Worm (Caenorhabditis elegans) whole organism, mixed stage, embryonic: ENCODE measurements around the gene uaf-2.

Experiments
- bed-3 ChIP-seq: fragments of 200-800 bp; sonication (Bioruptor generic); optimal IDR thresholded peaks from 3 replicates; lab custom pipeline; 2018; ENCODE audit warnings: mild to moderate bottlenecking, missing genetic modification characterization, moderate library complexity, missing compliant biosample characterization
- ceh-43 ChIP-seq: fragments of 200-800 bp; sonication (Bioruptor generic); optimal IDR thresholded peaks from 2 replicates; lab custom pipeline; 2018; ENCODE audit warnings: mild to moderate bottlenecking, missing genetic modification characterization, moderate library complexity, missing compliant biosample characterization
- elt-1 ChIP-seq: sonication (generic microtip); optimal IDR thresholded peaks from 2 replicates; lab custom pipeline; 2017; ENCODE audit warnings: missing genetic modification characterization, mild to moderate bottlenecking, missing compliant biosample characterization, antibody characterized with exemption, moderate library complexity, borderline replicate concordance; ENCODE audit not compliant: insufficient read depth
- lin-13 ChIP-seq: fragments of 150-350 bp; optimal IDR thresholded peaks from 2 replicates; lab custom pipeline; 2014; ENCODE audit warnings: missing biosample characterization, missing genetic modification characterization
- lsy-2 ChIP-seq: fragments of 150-350 bp; optimal IDR thresholded peaks from 2 replicates; lab custom pipeline; 2014; ENCODE audit warnings: missing biosample characterization, missing genetic modification characterization
- nhr-12 ChIP-seq: fragments of 150-350 bp; optimal IDR thresholded peaks from 2 replicates; lab custom pipeline; 2014; ENCODE audit warnings: missing biosample characterization, missing genetic modification characterization
- nhr-76 ChIP-seq: sonication (generic microtip); optimal IDR thresholded peaks from 2 replicates; lab custom pipeline; 2017; ENCODE audit warnings: missing biosample characterization, missing genetic modification characterization
- pha-4 ChIP-seq: fragments of 150-350 bp; optimal IDR thresholded peaks from 2 replicates; lab custom pipeline; 2018; ENCODE audit warnings: missing biosample characterization, missing genetic modification reagents, missing genetic modification characterization
- sem-2 ChIP-seq: fragments of 200-800 bp; sonication (Bioruptor generic); optimal IDR thresholded peaks from 2 replicates; lab custom pipeline; 2018; ENCODE audit warnings: mild to moderate bottlenecking, missing genetic modification characterization, missing compliant biosample characterization
- snpc-4 ChIP-seq: fragments of 150-350 bp; optimal IDR thresholded peaks from 2 replicates; lab custom pipeline; 2014; ENCODE audit warnings: missing biosample characterization, missing genetic modification characterization
- sptf-1 ChIP-seq: sonication (generic microtip); optimal IDR thresholded peaks from 2 replicates; lab custom pipeline; 2017; ENCODE audit warnings: mild to moderate bottlenecking, missing genetic modification characterization, moderate library complexity, missing compliant biosample characterization
- unc-120 ChIP-seq: sonication (generic microtip); optimal IDR thresholded peaks from 2 replicates; lab custom pipeline; 2017; ENCODE audit warnings: missing genetic modification characterization, missing compliant biosample characterization; ENCODE audit not compliant: poor library complexity, severe bottlenecking
- unc-62 ChIP-seq: fragments of 150-350 bp; optimal IDR thresholded peaks from 2 replicates; lab custom pipeline; 2014; ENCODE audit warnings: missing biosample characterization, missing genetic modification reagents, missing genetic modification characterization
- ztf-11 ChIP-seq: fragments of 150-350 bp; optimal IDR thresholded peaks from 2 replicates; lab custom pipeline; 2014; ENCODE audit warnings: missing biosample characterization, missing genetic modification characterization

DNA sequence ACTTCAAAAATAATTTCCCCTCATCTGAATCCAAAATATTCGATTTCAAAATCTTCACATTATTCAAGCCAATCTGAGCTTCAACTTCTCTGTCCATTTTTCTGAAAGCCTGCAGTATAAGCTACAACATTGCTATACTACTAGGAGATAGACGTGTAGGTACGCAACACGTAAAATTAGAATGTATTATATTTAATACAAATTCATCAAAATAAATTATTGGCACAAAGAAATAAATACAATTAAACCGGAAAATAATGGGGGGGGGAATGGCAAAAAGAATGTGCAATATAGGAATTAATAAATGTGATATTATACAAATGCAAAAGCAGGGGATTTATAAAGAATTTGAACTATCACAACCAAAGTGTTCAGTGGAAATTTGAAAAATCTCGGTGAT is 39.9 kb downstream of the uaf-2 start, which contains the start of gene Y116A8C.25:
- no peak for TF ChIP-seq lsy-2 (tag; lab: Kevin White, UChicago)
- no peak for TF ChIP-seq unc-62 (GFP tag; lab: Kevin White, UChicago)
- TF ChIP-seq unc-120 (tag; lab: Kevin White, UChicago), result no peak
- no peak for TF ChIP-seq lin-13
- no peak for TF ChIP-seq elt-1 (tag; lab: Kevin White, UChicago)
- TF ChIP-seq snpc-4 (tag; lab: Kevin White, UChicago), result no peak
- no peak for TF ChIP-seq sem-2 (GFP tag; lab: Kevin White, UChicago)
- no peak for TF ChIP-seq pha-4
- no peak for TF ChIP-seq ztf-11 (tag; lab: Kevin White, UChicago)
- TF ChIP-seq bed-3 (GFP tag; lab: Kevin White, UChicago), result no peak
- TF ChIP-seq nhr-12 (tag; lab: Kevin White, UChicago), result no peak
- TF ChIP-seq ceh-43 (GFP tag; lab: Kevin White, UChicago), result no peak
- no peak for TF ChIP-seq sptf-1
- TF ChIP-seq nhr-76 (tag; lab: Kevin White, UChicago), result no peak
